Fruit fly (Drosophila melanogaster): ENCODE data around the gene Cp18.

DNA sequence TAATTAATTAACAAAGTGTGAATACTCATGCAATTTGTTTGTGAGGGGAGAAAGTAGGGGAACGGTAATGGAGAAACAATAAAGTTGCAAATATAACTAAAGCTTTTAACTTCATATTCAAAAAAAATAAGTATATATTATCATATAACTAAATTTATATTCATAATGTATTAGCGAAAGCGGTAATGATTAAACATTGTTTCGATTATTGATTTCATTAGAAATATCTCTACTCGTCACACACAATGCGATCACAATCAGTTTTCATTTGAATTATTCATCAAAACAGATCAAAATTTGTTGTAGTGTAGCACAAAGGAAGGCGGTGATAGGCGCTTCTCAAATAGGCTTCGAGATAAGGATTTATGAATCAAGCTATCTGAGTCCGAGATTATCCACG is 29.1 kb downstream of the Cp18 start, which contains the start of gene CG6576:
- no peak for TF ChIP-seq CTCF (optimal IDR thresholded peaks at IDR 0.05)
- no peak for TF ChIP-seq CG8478 (optimal IDR thresholded peaks at IDR 0.05)
